Worm (Caenorhabditis elegans) whole organism, L3 larva: ENCODE results near the gene nhr-252.

ENCODE experiments used
- R02D3.7 ChIP-seq: fragments of 150-350 bp; optimal IDR thresholded peaks from 2 replicates; lab custom pipeline; 2014; ENCODE audit warnings: missing biosample characterization, missing genetic modification characterization
- ZK546.5 ChIP-seq: sonication (generic microtip); optimal IDR thresholded peaks from 2 replicates; lab custom pipeline; 2017; ENCODE audit warnings: missing biosample characterization, missing genetic modification characterization
- aly-2 ChIP-seq: fragments of 150-350 bp; optimal IDR thresholded peaks from 2 replicates; lab custom pipeline; 2014; ENCODE audit warnings: missing biosample characterization, missing genetic modification characterization
- ama-1 ChIP-seq: fragments of 150-350 bp; optimal IDR thresholded peaks from 2 replicates; lab custom pipeline; 2018
- ceh-16 ChIP-seq: sonication (generic microtip); optimal IDR thresholded peaks from 2 replicates; lab custom pipeline; 2017; ENCODE audit warnings: missing biosample characterization, missing genetic modification characterization
- ceh-28 ChIP-seq: fragments of 150-350 bp; optimal IDR thresholded peaks from 2 replicates; lab custom pipeline; 2014; ENCODE audit warnings: missing biosample characterization, missing genetic modification reagents, missing genetic modification characterization
- ceh-82 ChIP-seq: fragments of 150-350 bp; optimal IDR thresholded peaks from 2 replicates; lab custom pipeline; 2014; ENCODE audit warnings: missing biosample characterization, missing genetic modification characterization
- ceh-9 ChIP-seq: sonication (generic microtip); optimal IDR thresholded peaks from 2 replicates; lab custom pipeline; 2018; ENCODE audit warnings: missing biosample characterization, missing genetic modification characterization
- daf-12 ChIP-seq: fragments of 150-350 bp; optimal IDR thresholded peaks from 2 replicates; lab custom pipeline; 2014; ENCODE audit warnings: missing biosample characterization, missing genetic modification reagents, missing genetic modification characterization
- egl-27 ChIP-seq: sonication (generic microtip); optimal IDR thresholded peaks from 4 replicates; lab custom pipeline; 2017; ENCODE audit warnings: missing biosample characterization, missing genetic modification reagents, missing genetic modification characterization
- egl-5 ChIP-seq: fragments of 150-350 bp; optimal IDR thresholded peaks from 2 replicates; lab custom pipeline; 2017; ENCODE audit warnings: missing biosample characterization, missing genetic modification reagents, missing genetic modification characterization, inconsistent platforms
- elt-2 ChIP-seq: sonication (generic microtip); optimal IDR thresholded peaks from 2 replicates; lab custom pipeline; 2016; ENCODE audit warnings: missing genetic modification reagents, mild to moderate bottlenecking, missing genetic modification characterization, missing compliant biosample characterization
- elt-3 ChIP-seq, 3 experiments: fragments of 150-350 bp in 1 of 3; sonication (generic microtip) in 2 of 3; optimal IDR thresholded peaks; 2 replicates in 2 of 3; 4 replicates in 1 of 3; lab custom pipeline; 2014 to 2017; ENCODE audit warnings: missing biosample characterization in 3 of 3, missing genetic modification characterization in 3 of 3
- eor-1 ChIP-seq, 2 experiments: fragments of 150-350 bp; optimal IDR thresholded peaks; 2 replicates each; lab custom pipeline; 2014 to 2018; ENCODE audit warnings: missing biosample characterization in 2 of 2, missing genetic modification characterization in 2 of 2
- fkh-10 ChIP-seq: sonication (generic microtip); optimal IDR thresholded peaks from 2 replicates; lab custom pipeline; 2017; ENCODE audit warnings: missing biosample characterization, missing genetic modification reagents, missing genetic modification characterization
- fkh-2 ChIP-seq: fragments of 150-350 bp; optimal IDR thresholded peaks from 2 replicates; lab custom pipeline; 2014; ENCODE audit warnings: missing biosample characterization, missing genetic modification reagents, missing genetic modification characterization
- fos-1 ChIP-seq: fragments of 150-350 bp; optimal IDR thresholded peaks from 2 replicates; lab custom pipeline; 2014; ENCODE audit warnings: missing biosample characterization, missing genetic modification characterization
- hmg-11 ChIP-seq: sonication (generic microtip); optimal IDR thresholded peaks from 2 replicates; lab custom pipeline; 2016; ENCODE audit warnings: missing genetic modification characterization, missing compliant biosample characterization
- lin-39 ChIP-seq: fragments of 150-350 bp; optimal IDR thresholded peaks from 2 replicates; lab custom pipeline; 2018; ENCODE audit warnings: missing biosample characterization, missing genetic modification reagents, missing genetic modification characterization
- lsy-12 ChIP-seq: sonication (generic microtip); optimal IDR thresholded peaks from 2 replicates; lab custom pipeline; 2016; ENCODE audit warnings: mild to moderate bottlenecking, missing genetic modification characterization, missing compliant biosample characterization
- mdl-1 ChIP-seq: fragments of 150-350 bp; optimal IDR thresholded peaks from 2 replicates; lab custom pipeline; 2014; ENCODE audit warnings: missing biosample characterization, missing genetic modification characterization
- mml-1 ChIP-seq: fragments of 150-350 bp; sonication (generic microtip); optimal IDR thresholded peaks from 3 replicates; lab custom pipeline; 2014; ENCODE audit warnings: missing biosample characterization, missing genetic modification characterization
- nfya-1 ChIP-seq: sonication (generic microtip); optimal IDR thresholded peaks from 2 replicates; lab custom pipeline; 2017; ENCODE audit warnings: missing genetic modification characterization, mild to moderate bottlenecking, missing compliant biosample characterization, antibody characterized with exemption, moderate library complexity; ENCODE audit not compliant: insufficient read depth
- nhr-11 ChIP-seq: fragments of 150-350 bp; optimal IDR thresholded peaks from 2 replicates; lab custom pipeline; 2014; ENCODE audit warnings: missing biosample characterization, missing genetic modification characterization
- nhr-12 ChIP-seq: fragments of 150-350 bp; optimal IDR thresholded peaks from 2 replicates; lab custom pipeline; 2014; ENCODE audit warnings: missing biosample characterization, missing genetic modification characterization
- nhr-25 ChIP-seq: sonication (generic microtip); optimal IDR thresholded peaks from 2 replicates; lab custom pipeline; 2017; ENCODE audit warnings: missing biosample characterization, missing genetic modification characterization
- nhr-28 ChIP-seq: fragments of 150-350 bp; optimal IDR thresholded peaks from 2 replicates; lab custom pipeline; 2014; ENCODE audit warnings: missing biosample characterization, missing genetic modification characterization
- nhr-43 ChIP-seq: sonication (generic microtip); optimal IDR thresholded peaks from 2 replicates; lab custom pipeline; 2016; ENCODE audit warnings: mild to moderate bottlenecking, missing genetic modification characterization, missing compliant biosample characterization; ENCODE audit not compliant: poor library complexity, severe bottlenecking
- nhr-67 ChIP-seq: fragments of 150-350 bp; optimal IDR thresholded peaks from 2 replicates; lab custom pipeline; 2014; ENCODE audit warnings: missing biosample characterization, missing genetic modification characterization
- nhr-76 ChIP-seq: fragments of 150-350 bp; sonication (generic microtip); optimal IDR thresholded peaks from 5 replicates; lab custom pipeline; 2014; ENCODE audit warnings: missing biosample characterization, missing genetic modification characterization
- nhr-77 ChIP-seq: fragments of 150-350 bp; optimal IDR thresholded peaks from 2 replicates; lab custom pipeline; 2014; ENCODE audit warnings: missing biosample characterization, missing genetic modification characterization
- pha-4 ChIP-seq: fragments of 150-350 bp; optimal IDR thresholded peaks from 2 replicates; lab custom pipeline; 2014; ENCODE audit warnings: missing biosample characterization, missing genetic modification reagents, missing genetic modification characterization
- pqm-1 ChIP-seq: fragments of 150-350 bp; optimal IDR thresholded peaks from 2 replicates; lab custom pipeline; 2017; ENCODE audit warnings: missing biosample characterization, missing genetic modification characterization, inconsistent platforms
- snpc-4 ChIP-seq: fragments of 150-350 bp; optimal IDR thresholded peaks from 2 replicates; lab custom pipeline; 2014; ENCODE audit warnings: missing biosample characterization, missing genetic modification characterization
- tbx-2 ChIP-seq: sonication (generic microtip); optimal IDR thresholded peaks from 2 replicates; lab custom pipeline; 2016; ENCODE audit warnings: mild to moderate bottlenecking, missing genetic modification characterization, missing compliant biosample characterization
- unc-39 ChIP-seq: sonication (generic microtip); optimal IDR thresholded peaks from 4 replicates; lab custom pipeline; 2017; ENCODE audit warnings: missing biosample characterization, missing genetic modification characterization
- unc-62 ChIP-seq: fragments of 150-350 bp; sonication (generic microtip); optimal IDR thresholded peaks from 4 replicates; lab custom pipeline; 2014; ENCODE audit warnings: missing biosample characterization, missing genetic modification reagents, missing genetic modification characterization
- zag-1 ChIP-seq: fragments of 150-350 bp; optimal IDR thresholded peaks from 2 replicates; lab custom pipeline; 2014; ENCODE audit warnings: missing biosample characterization, missing genetic modification characterization
- ztf-4 ChIP-seq: fragments of 150-350 bp; optimal IDR thresholded peaks from 2 replicates; lab custom pipeline; 2014; ENCODE audit warnings: missing biosample characterization, missing genetic modification characterization

Gene nhr-252

ce11 chrV:424140-424539 is 19.7 kb downstream of the nhr-252 start, which contains the start of gene B0554.5:
TSS of gene B0554.5 (plus strand) at chrV:424440.
- TF ChIP-seq ceh-82 (tag; lab: Kevin White, UChicago) (no peak), ceh-9 (no peak), aly-2 (no peak), eor-1 (tag; optimal IDR thresholded peaks at IDR 0.05; lab: Kevin White, UChicago) (no peak), mdl-1 (tag; lab: Kevin White, UChicago) (no peak), unc-62 (GFP tag; lab: Kevin White, UChicago) (no peak), zag-1 (no peak), ztf-4 (tag; lab: Kevin White, UChicago) (no peak)

- TF ChIP-seq ceh-28 (tag; lab: Kevin White, UChicago) (no peak), elt-2 (no peak), lin-39 (no peak), egl-5 (no peak), nhr-43 (tag; lab: Kevin White, UChicago) (no peak), zag-1 (no peak), fkh-10 (GFP tag; lab: Kevin White, UChicago) (no peak), elt-3 (tag; optimal IDR thresholded peaks at IDR 0.05; lab: Kevin White, UChicago) (no peak), fkh-2 (tag; lab: Kevin White, UChicago) (no peak), hmg-11 (tag; lab: Kevin White, UChicago) (no peak), nhr-25 (tag; lab: Kevin White, UChicago) (no peak), mml-1 (no peak), nhr-11 (tag; lab: Kevin White, UChicago) (no peak), mdl-1 (tag; lab: Kevin White, UChicago) (no peak), eor-1 (tag; optimal IDR thresholded peaks at IDR 0.05; lab: Kevin White, UChicago) (no peak), nhr-67 (no peak), unc-62 (GFP tag; lab: Kevin White, UChicago) (no peak), ZK546.5 (tag; lab: Kevin White, UChicago) (no peak), ceh-16 (tag; lab: Kevin White, UChicago) (no peak), pqm-1 (no peak)
- TF ChIP-seq, all 47 proteins: peak for 0
These were observed 24.4 kb downstream of the nhr-252 start, which contains the start of gene B0554.4 for ce11 chrV:428844-429243. TSS of gene B0554.4 (plus strand) at chrV:429144.

- no peak for TF ChIP-seq lsy-12
- TF ChIP-seq ceh-28 (tag; lab: Kevin White, UChicago), result no peak
- TF ChIP-seq fkh-10 (GFP tag; lab: Kevin White, UChicago), result no peak
- no peak for TF ChIP-seq nhr-12 (tag; lab: Kevin White, UChicago)
- TF ChIP-seq fos-1 (tag; lab: Kevin White, UChicago), result no peak
- no peak for TF ChIP-seq ZK546.5 (tag; lab: Kevin White, UChicago)
- no peak for TF ChIP-seq eor-1 (tag; optimal IDR thresholded peaks at IDR 0.05; lab: Kevin White, UChicago)
- TF ChIP-seq tbx-2 (tag; lab: Kevin White, UChicago), result no peak
- no peak for TF ChIP-seq pha-4
- no peak for TF ChIP-seq mml-1
- TF ChIP-seq ceh-9, result no peak
- TF ChIP-seq pqm-1, result no peak
- no peak for TF ChIP-seq ztf-4 (tag; lab: Kevin White, UChicago)
- no peak for TF ChIP-seq nhr-11 (tag; lab: Kevin White, UChicago)
- no peak for TF ChIP-seq daf-12 (tag; lab: Kevin White, UChicago)
These were observed 28.6 kb downstream of the nhr-252 start for ce11 chrV:432991-433390.

ce11 chrV:433898-434297 is 29.5 kb downstream of the nhr-252 start, which contains the start of gene B0554.2:
TSS of gene B0554.2 (plus strand) at chrV:434198.
- TF ChIP-seq nfya-1 (no peak), pha-4 (no peak), ama-1 (lab: Kevin White, UChicago) (no peak), aly-2 (no peak), lin-39 (no peak), egl-5 (no peak), R02D3.7 (tag; lab: Kevin White, UChicago) (no peak), fkh-10 (GFP tag; lab: Kevin White, UChicago) (no peak), nhr-11 (tag; lab: Kevin White, UChicago) (no peak), nhr-76 (tag; lab: Kevin White, UChicago) (no peak), zag-1 (no peak), nhr-12 (tag; lab: Kevin White, UChicago) (no peak), nhr-43 (tag; lab: Kevin White, UChicago) (no peak), snpc-4 (tag; lab: Kevin White, UChicago) (no peak), fkh-2 (tag; lab: Kevin White, UChicago) (no peak), egl-27 (no peak), unc-39 (tag; lab: Kevin White, UChicago) (no peak), ceh-82 (tag; lab: Kevin White, UChicago) (no peak), nhr-77 (tag; lab: Kevin White, UChicago) (no peak), nhr-28 (tag; lab: Kevin White, UChicago) (no peak)
